Fruit fly (Drosophila melanogaster): ENCODE measurements around the gene Hsp60A.

Gene Hsp60A

dm6 chrX:11108148-11108844 lies at the start of gene Hsp60A (continued):
- TF ChIP-seq ERR (GFP tag; optimal IDR thresholded peaks at IDR 0.05) = no peak
- no peak for TF ChIP-seq CG4707 (GFP tag; optimal IDR thresholded peaks at IDR 0.05)
- TF ChIP-seq CG5245 (GFP tag; optimal IDR thresholded peaks at IDR 0.05) = no peak
- peak; percentile 91 for TF ChIP-seq CG13287 (GFP tag; IDR thresholded peaks at IDR 0.05; ENCODE audit: partially characterized antibody)
- no peak for TF ChIP-seq scrt (GFP tag; optimal IDR thresholded peaks at IDR 0.05)
- TF ChIP-seq insv (GFP tag; optimal IDR thresholded peaks at IDR 0.05) = no peak
- peak; percentile 31 for TF ChIP-seq CG10979 (tag; optimal IDR thresholded peaks at IDR 0.05)
- no peak for TF ChIP-seq CG17802 (tag; optimal IDR thresholded peaks at IDR 0.05)
- no peak for TF ChIP-seq CG10321 (GFP tag; IDR thresholded peaks at IDR 0.05)
- no peak for TF ChIP-seq Spps (tag; optimal IDR thresholded peaks at IDR 0.05)
- peak; percentile 88 for TF ChIP-seq sens (GFP tag)
- peak; percentile 65 for TF ChIP-seq Max (GFP tag; optimal IDR thresholded peaks at IDR 0.05)
- no peak for TF ChIP-seq CG12769 (tag; optimal IDR thresholded peaks at IDR 0.05)
- no peak for TF ChIP-seq CG1024 (GFP tag; IDR thresholded peaks at IDR 0.05)
- TF ChIP-seq CG17359 (tag; optimal IDR thresholded peaks at IDR 0.05) = peak; percentile 56
- TF ChIP-seq CG12942 (GFP tag; optimal IDR thresholded peaks at IDR 0.05) = peak; percentile 15
- TF ChIP-seq CG31388 (GFP tag; optimal IDR thresholded peaks at IDR 0.05) = peak; percentile 8
- TF ChIP-seq Elba2 (GFP tag; optimal IDR thresholded peaks at IDR 0.05) = peak; percentile 13
- no peak for TF ChIP-seq btn (GFP tag; optimal IDR thresholded peaks at IDR 0.05)
- TF ChIP-seq phol (tag; optimal IDR thresholded peaks at IDR 0.05) = peak; percentile 66
- no peak for TF ChIP-seq danr (GFP tag; IDR thresholded peaks at IDR 0.05)
- peak; percentile 67 for TF ChIP-seq CG9797 (GFP tag; optimal IDR thresholded peaks at IDR 0.05)
- TF ChIP-seq exex (tag; optimal IDR thresholded peaks at IDR 0.05) = peak; percentile 12
- peak; percentile 76; the same call in 2 of the 3 replicates for TF ChIP-seq hb (GFP tag; IDR thresholded peaks at IDR 0.05; ENCODE audit: partially characterized antibody)
- no peak for TF ChIP-seq NK7.1 (GFP tag; optimal IDR thresholded peaks at IDR 0.05)
- no peak for TF ChIP-seq Hr39 (optimal IDR thresholded peaks at IDR 0.05)
- no peak for TF ChIP-seq Doc2 (GFP tag; IDR thresholded peaks at IDR 0.05)
- peak; percentile 58 for TF ChIP-seq CG10267 (tag; optimal IDR thresholded peaks at IDR 0.05)
- no peak for TF ChIP-seq CG12236 (GFP tag; optimal IDR thresholded peaks at IDR 0.05)
- peak; percentile 77 for TF ChIP-seq Bgb (GFP tag; IDR thresholded peaks at IDR 0.05; ENCODE audit: partially characterized antibody)
- TF ChIP-seq vfl (GFP tag; optimal IDR thresholded peaks at IDR 0.05) = peak; percentile 41
- TF ChIP-seq CG12071 (GFP tag; optimal IDR thresholded peaks at IDR 0.05) = no peak
- no peak for TF ChIP-seq fd102C (GFP tag; optimal IDR thresholded peaks at IDR 0.05)
- peak; percentile 37 for TF ChIP-seq Ets97D (GFP tag; optimal IDR thresholded peaks at IDR 0.05)
- TF ChIP-seq CG32532 (GFP tag; IDR thresholded peaks at IDR 0.05) = peak; percentile 39; the same call in 1 of the 2 replicates
- no peak for TF ChIP-seq sens-2 (GFP tag; IDR thresholded peaks at IDR 0.05)
- TF ChIP-seq CG17568 (GFP tag; optimal IDR thresholded peaks at IDR 0.05) = no peak
- peak; percentile 31 for TF ChIP-seq CG15696 (tag; optimal IDR thresholded peaks at IDR 0.05)
- no peak for TF ChIP-seq CG6654 (GFP tag; optimal IDR thresholded peaks at IDR 0.05)
- TF ChIP-seq Dbx (GFP tag; IDR thresholded peaks at IDR 0.05) = peak; percentile 48; the same call in 1 of the 3 replicates
- peak; percentile 54 for TF ChIP-seq az2 (GFP tag; optimal IDR thresholded peaks at IDR 0.05)
- TF ChIP-seq ttk (GFP tag; IDR thresholded peaks at IDR 0.05) = no peak
- no peak for TF ChIP-seq gcm2 (GFP tag; optimal IDR thresholded peaks at IDR 0.05)
- TF ChIP-seq shn (GFP tag; optimal IDR thresholded peaks at IDR 0.05) = no peak
- peak; percentile 98 for TF ChIP-seq CG9437 (GFP tag; optimal IDR thresholded peaks at IDR 0.05)
- TF ChIP-seq CTCF (GFP tag; optimal IDR thresholded peaks at IDR 0.05) = no peak
- TF ChIP-seq Scr (GFP tag; IDR thresholded peaks at IDR 0.05; ENCODE audit: partially characterized antibody) = peak; percentile 87
- no peak for TF ChIP-seq CG3838 (GFP tag; optimal IDR thresholded peaks at IDR 0.05)
- peak; percentile 80 for TF ChIP-seq CG16813 (GFP tag; IDR thresholded peaks at IDR 0.05; ENCODE audit: partially characterized antibody)
- no peak for TF ChIP-seq CG8944 (GFP tag; optimal IDR thresholded peaks at IDR 0.05)
- 0 out of 2 replicates have a peak, but pooled peaks have one; percentile 16 for TF ChIP-seq ara (GFP tag; IDR thresholded peaks at IDR 0.05)
